Worm (Caenorhabditis elegans) whole organism, L1 larva: ENCODE results near the gene snt-1.

ENCODE experiments used
- C16A3.4 ChIP-seq: fragments of 150-350 bp; optimal IDR thresholded peaks from 2 replicates; lab custom pipeline; 2014; ENCODE audit warnings: missing biosample characterization, missing genetic modification characterization
- C34B4.2 ChIP-seq: sonication (generic microtip); optimal IDR thresholded peaks from 2 replicates; lab custom pipeline; 2017; ENCODE audit warnings: mild to moderate bottlenecking, missing genetic modification characterization, missing compliant biosample characterization
- aha-1 ChIP-seq: fragments of 150-350 bp; optimal IDR thresholded peaks from 2 replicates; lab custom pipeline; 2014; ENCODE audit warnings: missing biosample characterization, missing genetic modification characterization
- alr-1 ChIP-seq: fragments of 200-800 bp; sonication (Bioruptor generic); optimal IDR thresholded peaks from 2 replicates; lab custom pipeline; 2018; ENCODE audit warnings: borderline replicate concordance, mild to moderate bottlenecking, missing genetic modification characterization, missing compliant biosample characterization
- aly-2 ChIP-seq: fragments of 150-350 bp; optimal IDR thresholded peaks from 2 replicates; lab custom pipeline; 2014; ENCODE audit warnings: missing biosample characterization, missing genetic modification characterization
- ama-1 ChIP-seq: fragments of 150-350 bp; optimal IDR thresholded peaks from 2 replicates; lab custom pipeline; 2014
- blmp-1 ChIP-seq: fragments of 150-350 bp; optimal IDR thresholded peaks from 2 replicates; lab custom pipeline; 2014; ENCODE audit warnings: missing biosample characterization, missing genetic modification characterization
- ceh-63 ChIP-seq: fragments of 200-800 bp; sonication (Bioruptor generic); optimal IDR thresholded peaks from 2 replicates; lab custom pipeline; 2018; ENCODE audit warnings: mild to moderate bottlenecking, missing genetic modification characterization, missing compliant biosample characterization
- ceh-82 ChIP-seq, 3 experiments: fragments of 150-350 bp in 1 of 3; sonication (generic microtip) in 2 of 3; optimal IDR thresholded peaks; 2 replicates each; lab custom pipeline; 2014 to 2017; ENCODE audit warnings: missing biosample characterization in 3 of 3, missing genetic modification characterization in 3 of 3
- ceh-88 ChIP-seq: fragments of 200-800 bp; sonication (Bioruptor generic); IDR thresholded peaks from 2 replicates; pipeline ENCODE4 v1.3.6; 2022; ENCODE audit warnings: missing genetic modification characterization, missing compliant biosample characterization
- dpl-1 ChIP-seq, 3 experiments: fragments of 150-350 bp in 2 of 3; sonication (generic microtip) in 1 of 3; optimal IDR thresholded peaks; 2 replicates each; lab custom pipeline; 2014 to 2017; ENCODE audit warnings: missing biosample characterization in 3 of 3, missing genetic modification characterization in 3 of 3, missing genetic modification reagents in 3 of 3
- dsc-1 ChIP-seq: sonication (generic microtip); optimal IDR thresholded peaks from 2 replicates; lab custom pipeline; 2016; ENCODE audit warnings: mild to moderate bottlenecking, missing genetic modification characterization, missing compliant biosample characterization
- efl-1 ChIP-seq, 4 experiments: fragments of 150-350 bp; optimal IDR thresholded peaks in 3 of 4; peaks in 1 of 4; 1 replicate in 1 of 4; 2 replicates in 3 of 4; lab custom pipeline; 2014; ENCODE audit warnings: missing biosample characterization in 2 of 4, missing genetic modification characterization in 2 of 4, missing genetic modification reagents in 2 of 4
- egl-13 ChIP-seq: sonication (generic microtip); optimal IDR thresholded peaks from 2 replicates; lab custom pipeline; 2016; ENCODE audit warnings: missing genotype, missing genetic modification reagents, missing genetic modification characterization, missing compliant biosample characterization
- elt-2 ChIP-seq: sonication (generic microtip); optimal IDR thresholded peaks from 2 replicates; lab custom pipeline; 2016; ENCODE audit warnings: missing genetic modification characterization, mild to moderate bottlenecking, inconsistent platforms, missing compliant biosample characterization, missing genetic modification reagents
- elt-3 ChIP-seq, 6 experiments: fragments of 150-350 bp in 1 of 6; sonication (generic microtip); optimal IDR thresholded peaks; 2 replicates each; lab custom pipeline; 2017 to 2018; ENCODE audit warnings: missing biosample characterization in 6 of 6, missing genetic modification characterization in 6 of 6, inconsistent platforms in 1 of 6
- fkh-8 ChIP-seq: sonication (generic microtip); optimal IDR thresholded peaks from 2 replicates; lab custom pipeline; 2016; ENCODE audit warnings: mild to moderate bottlenecking, missing genetic modification characterization, missing compliant biosample characterization
- grh-1 ChIP-seq: fragments of 200-800 bp; sonication (Bioruptor generic); IDR thresholded peaks from 2 replicates; pipeline ENCODE4 v1.3.6; 2022; ENCODE audit warnings: missing genetic modification reagents, missing genetic modification characterization, missing compliant biosample characterization
- hlh-17 ChIP-seq: fragments of 200-800 bp; sonication (Bioruptor generic); optimal IDR thresholded peaks from 2 replicates; lab custom pipeline; 2018; ENCODE audit warnings: missing genetic modification characterization, mild to moderate bottlenecking, missing compliant biosample characterization, moderate library complexity, borderline replicate concordance
- hlh-4 ChIP-seq: sonication (generic microtip); optimal IDR thresholded peaks from 2 replicates; lab custom pipeline; 2016; ENCODE audit warnings: mild to moderate bottlenecking, missing genetic modification characterization, missing compliant biosample characterization
- irx-1 ChIP-seq: sonication (generic microtip); optimal IDR thresholded peaks from 2 replicates; lab custom pipeline; 2016; ENCODE audit warnings: missing genetic modification characterization, missing compliant biosample characterization
- isw-1 ChIP-seq: fragments of 200-800 bp; sonication (Bioruptor generic); IDR thresholded peaks from 2 replicates; pipeline ENCODE4 v1.3.6; 2022; ENCODE audit warnings: missing genetic modification characterization, missing compliant biosample characterization
- jun-1 ChIP-seq: fragments of 150-350 bp; optimal IDR thresholded peaks from 2 replicates; lab custom pipeline; 2014; ENCODE audit warnings: missing biosample characterization, missing genetic modification reagents, missing genetic modification characterization
- lin-14 ChIP-seq: fragments of 200-800 bp; sonication (Bioruptor generic); optimal IDR thresholded peaks from 2 replicates; lab custom pipeline; 2018; ENCODE audit warnings: mild to moderate bottlenecking, missing genetic modification characterization, moderate library complexity, missing compliant biosample characterization
- lin-35 ChIP-seq, 2 experiments: fragments of 150-350 bp; optimal IDR thresholded peaks; 2 replicates each; lab custom pipeline; 2014; ENCODE audit warnings: missing biosample characterization in 2 of 2, missing genetic modification characterization in 2 of 2, missing genetic modification reagents in 2 of 2
- lin-39 ChIP-seq: fragments of 150-350 bp; optimal IDR thresholded peaks from 2 replicates; lab custom pipeline; 2014; ENCODE audit warnings: missing biosample characterization, missing genetic modification reagents, missing genetic modification characterization
- lir-3 ChIP-seq: sonication (generic microtip); optimal IDR thresholded peaks from 2 replicates; lab custom pipeline; 2016; ENCODE audit warnings: mild to moderate bottlenecking, missing genetic modification characterization, moderate library complexity, missing compliant biosample characterization; ENCODE audit not compliant: poor library complexity
- mef-2 ChIP-seq: fragments of 150-350 bp; optimal IDR thresholded peaks from 2 replicates; lab custom pipeline; 2014; ENCODE audit warnings: missing biosample characterization, missing genetic modification characterization
- mep-1 ChIP-seq: fragments of 150-350 bp; optimal IDR thresholded peaks from 2 replicates; lab custom pipeline; 2014; ENCODE audit warnings: missing biosample characterization, missing genetic modification characterization
- nhr-11 ChIP-seq: fragments of 150-350 bp; optimal IDR thresholded peaks from 2 replicates; lab custom pipeline; 2014; ENCODE audit warnings: missing biosample characterization, missing genetic modification characterization
- nhr-12 ChIP-seq: sonication (generic microtip); optimal IDR thresholded peaks from 2 replicates; lab custom pipeline; 2017; ENCODE audit warnings: missing biosample characterization, missing genetic modification characterization
- nhr-19 ChIP-seq: fragments of 200-800 bp; sonication (Bioruptor generic); conservative IDR thresholded peaks from 2 replicates; pipeline ENCODE4 v1.3.6; 2022; ENCODE audit warnings: missing genetic modification characterization, missing compliant biosample characterization
- nhr-20 ChIP-seq: sonication (generic microtip); optimal IDR thresholded peaks from 2 replicates; lab custom pipeline; 2016; ENCODE audit warnings: mild to moderate bottlenecking, missing genetic modification characterization, missing compliant biosample characterization
- nhr-237 ChIP-seq: fragments of 150-350 bp; optimal IDR thresholded peaks from 2 replicates; lab custom pipeline; 2014; ENCODE audit warnings: missing biosample characterization, missing genetic modification characterization
- nhr-47 ChIP-seq: sonication (generic microtip); optimal IDR thresholded peaks from 2 replicates; lab custom pipeline; 2016; ENCODE audit warnings: mild to moderate bottlenecking, missing genetic modification characterization, moderate library complexity, missing compliant biosample characterization
- nhr-76 ChIP-seq: sonication (generic microtip); optimal IDR thresholded peaks from 2 replicates; lab custom pipeline; 2017; ENCODE audit warnings: missing biosample characterization, missing genetic modification characterization
- nhr-77 ChIP-seq: fragments of 150-350 bp; optimal IDR thresholded peaks from 2 replicates; lab custom pipeline; 2014; ENCODE audit warnings: missing biosample characterization, missing genetic modification characterization
- nhr-90 ChIP-seq: sonication (generic microtip); optimal IDR thresholded peaks from 2 replicates; lab custom pipeline; 2016; ENCODE audit warnings: mild to moderate bottlenecking, missing genetic modification characterization, missing compliant biosample characterization; ENCODE audit not compliant: poor library complexity
- pax-3 ChIP-seq: fragments of 200-800 bp; sonication (Bioruptor generic); optimal IDR thresholded peaks from 2 replicates; lab custom pipeline; 2018; ENCODE audit warnings: mild to moderate bottlenecking, missing genetic modification characterization, moderate library complexity, missing compliant biosample characterization
- pqm-1 ChIP-seq: sonication (generic microtip); optimal IDR thresholded peaks from 3 replicates; lab custom pipeline; 2017; ENCODE audit warnings: missing biosample characterization, missing genetic modification characterization
- rnt-1 ChIP-seq: sonication (generic microtip); optimal IDR thresholded peaks from 2 replicates; lab custom pipeline; 2016; ENCODE audit warnings: mild to moderate bottlenecking, missing genetic modification characterization, moderate library complexity, missing compliant biosample characterization
- snpc-4 ChIP-seq: fragments of 150-350 bp; optimal IDR thresholded peaks from 2 replicates; lab custom pipeline; 2014; ENCODE audit warnings: missing biosample characterization, missing genetic modification characterization
- sox-4 ChIP-seq: sonication (generic microtip); optimal IDR thresholded peaks from 2 replicates; lab custom pipeline; 2016; ENCODE audit warnings: missing genetic modification characterization, missing compliant biosample characterization
- tlp-1 ChIP-seq: fragments of 150-350 bp; optimal IDR thresholded peaks from 2 replicates; lab custom pipeline; 2014; ENCODE audit warnings: missing biosample characterization, missing genetic modification characterization
- unc-130 ChIP-seq: fragments of 150-350 bp; optimal IDR thresholded peaks from 2 replicates; lab custom pipeline; 2017; ENCODE audit warnings: missing biosample characterization, missing genetic modification characterization, inconsistent platforms
- unc-62 ChIP-seq: fragments of 150-350 bp; optimal IDR thresholded peaks from 2 replicates; lab custom pipeline; 2014; ENCODE audit warnings: missing biosample characterization, missing genetic modification reagents, missing genetic modification characterization
- vab-15 ChIP-seq: sonication (generic microtip); optimal IDR thresholded peaks from 2 replicates; lab custom pipeline; 2017; ENCODE audit warnings: missing genotype, mild to moderate bottlenecking, missing genetic modification characterization, missing compliant biosample characterization
- zip-4 ChIP-seq: fragments of 200-800 bp; sonication (Bioruptor generic); optimal IDR thresholded peaks from 2 replicates; lab custom pipeline; 2018; ENCODE audit warnings: mild to moderate bottlenecking, missing genetic modification characterization, moderate library complexity, missing compliant biosample characterization
- ztf-4 ChIP-seq: fragments of 150-350 bp; optimal IDR thresholded peaks from 2 replicates; lab custom pipeline; 2014; ENCODE audit warnings: missing biosample characterization, missing genetic modification characterization

The snt-1 gene

DNA sequence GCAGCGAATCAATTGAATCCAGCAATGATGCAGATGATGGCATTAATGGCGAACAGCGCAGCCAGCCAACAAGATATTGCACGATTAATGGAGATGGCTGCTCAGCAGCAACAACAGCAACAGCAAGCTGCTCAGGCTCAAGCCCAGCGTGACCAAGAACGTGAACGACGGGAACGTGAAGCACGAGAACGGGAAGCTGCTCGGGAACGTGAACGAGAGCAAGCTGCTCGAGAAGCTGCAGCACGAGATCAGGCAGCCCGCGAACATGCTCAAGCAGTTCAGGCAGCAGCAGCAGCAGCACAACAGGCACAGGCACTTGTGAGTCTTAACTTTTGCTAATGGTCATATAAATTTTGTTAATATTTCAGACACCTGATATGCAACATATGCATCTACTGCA is 36.0 kb downstream of the snt-1 start:
- no peak for TF ChIP-seq lir-3 (tag; lab: Kevin White, UChicago)
- TF ChIP-seq alr-1 = no peak
- TF ChIP-seq efl-1 (optimal IDR thresholded peaks at IDR 0.05; lab: Kevin White, UChicago) = no peak
- no peak for TF ChIP-seq efl-1 (GFP tag; optimal IDR thresholded peaks at IDR 0.05 in 1 of 2; lab: Kevin White, UChicago)
- TF ChIP-seq ztf-4 = no peak

DNA sequence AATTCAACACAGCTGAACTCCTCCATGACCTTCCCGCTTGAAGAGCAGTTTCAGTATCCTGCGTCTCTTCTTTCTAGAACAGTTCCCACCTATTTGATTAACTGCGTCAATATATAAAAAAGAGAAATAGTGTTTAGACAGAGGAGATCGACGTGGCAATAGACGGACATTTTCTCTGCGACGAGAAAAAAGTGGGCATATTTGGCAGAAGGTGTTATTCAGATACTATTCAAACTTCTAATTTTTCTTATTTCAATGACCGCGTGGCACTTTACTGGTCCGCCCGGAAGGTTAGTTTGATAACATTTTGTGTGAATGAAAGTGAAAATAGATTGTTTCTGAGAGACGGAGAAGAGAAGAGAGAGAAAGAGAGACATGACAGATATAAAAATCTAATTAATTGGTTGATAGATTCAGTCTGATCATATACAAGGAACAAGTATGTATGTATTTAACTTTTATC is 37.2 kb downstream of the snt-1 start, which contains the start of gene tbc-6:
TSS of gene tbc-6 (plus strand) at position 208 of the 463 bp plus-strand sequence.
- TF ChIP-seq ceh-88 (GFP tag; lab: Robert Waterston, UW) (no peak), egl-13 (tag; lab: Kevin White, UChicago) (no peak), hlh-17 (GFP tag; lab: Kevin White, UChicago) (no peak), tlp-1 (tag; lab: Kevin White, UChicago) (no peak), ztf-4 (peak; percentile 8), sox-4 (tag; lab: Kevin White, UChicago) (no peak), aly-2 (tag; lab: Kevin White, UChicago) (peak; percentile 58), dsc-1 (tag; lab: Kevin White, UChicago) (peak; percentile 14), isw-1 (no peak), jun-1 (tag; lab: Kevin White, UChicago) (no peak), dpl-1 (GFP tag; optimal IDR thresholded peaks at IDR 0.05; lab: Kevin White, UChicago) (peak in 1 of 3 experiments; percentile 21), snpc-4 (tag; lab: Kevin White, UChicago) (no peak), nhr-12 (tag; lab: Kevin White, UChicago) (no peak), lin-35 (GFP tag; optimal IDR thresholded peaks at IDR 0.05; lab: Kevin White, UChicago) (peak in 1 of 2 experiments; percentile 22), lin-39 (tag; lab: Kevin White, UChicago) (peak; percentile 45), vab-15 (tag; lab: Kevin White, UChicago) (peak; percentile 80), aha-1 (tag; lab: Kevin White, UChicago) (no peak), ceh-63 (GFP tag; lab: Kevin White, UChicago) (no peak), fkh-8 (no peak), mep-1 (tag; lab: Kevin White, UChicago) (peak; percentile 83), nhr-19 (GFP tag; lab: Robert Waterston, UW) (peak; percentile 67), lin-14 (GFP tag; lab: Kevin White, UChicago) (peak; percentile 89), grh-1 (peak; percentile 28; the same call in 1 of the 2 replicates), zip-4 (GFP tag; lab: Kevin White, UChicago) (no peak), elt-3 (tag; optimal IDR thresholded peaks at IDR 0.05; lab: Kevin White, UChicago) (peak in 3 of 6 experiments; percentile 87 to 95 (median 89)), pax-3 (tag; lab: Kevin White, UChicago) (no peak), unc-62 (no peak), ama-1 (no peak), C16A3.4 (tag; lab: Kevin White, UChicago) (peak; percentile 25), efl-1 (optimal IDR thresholded peaks at IDR 0.05; lab: Kevin White, UChicago) (peak in 1 of 2 experiments; percentile 30), efl-1 (GFP tag; optimal IDR thresholded peaks at IDR 0.05 in 1 of 2; lab: Kevin White, UChicago) (peak in 1 of 2 experiments; percentile 88), irx-1 (tag; lab: Kevin White, UChicago) (peak; percentile 50), C34B4.2 (tag; lab: Kevin White, UChicago) (no peak), nhr-11 (tag; lab: Kevin White, UChicago) (no peak), nhr-47 (tag; lab: Kevin White, UChicago) (peak; percentile 51), nhr-20 (tag; lab: Kevin White, UChicago) (peak; percentile 87), pqm-1 (tag; lab: Kevin White, UChicago) (no peak), nhr-237 (tag; lab: Kevin White, UChicago) (no peak), hlh-4 (tag; lab: Kevin White, UChicago) (no peak), unc-130 (tag; lab: Kevin White, UChicago) (peak; percentile 36), rnt-1 (tag; lab: Kevin White, UChicago) (peak; percentile 36), elt-2 (tag; lab: Kevin White, UChicago) (peak; percentile 17), mef-2 (tag; lab: Kevin White, UChicago) (no peak), ceh-82 (tag; optimal IDR thresholded peaks at IDR 0.05; lab: Kevin White, UChicago) (no peak), nhr-90 (peak; percentile 57), nhr-77 (tag; lab: Kevin White, UChicago) (peak; percentile 17), nhr-76 (tag; lab: Kevin White, UChicago) (no peak), alr-1 (no peak), blmp-1 (tag; lab: Kevin White, UChicago) (peak; percentile 93)
